Worm (Caenorhabditis elegans): ENCODE data around the gene srh-214.
A peak's percentile ranks its signal among the peaks of the same experiment; 100 is the strongest.

Gene srh-214

DNA sequence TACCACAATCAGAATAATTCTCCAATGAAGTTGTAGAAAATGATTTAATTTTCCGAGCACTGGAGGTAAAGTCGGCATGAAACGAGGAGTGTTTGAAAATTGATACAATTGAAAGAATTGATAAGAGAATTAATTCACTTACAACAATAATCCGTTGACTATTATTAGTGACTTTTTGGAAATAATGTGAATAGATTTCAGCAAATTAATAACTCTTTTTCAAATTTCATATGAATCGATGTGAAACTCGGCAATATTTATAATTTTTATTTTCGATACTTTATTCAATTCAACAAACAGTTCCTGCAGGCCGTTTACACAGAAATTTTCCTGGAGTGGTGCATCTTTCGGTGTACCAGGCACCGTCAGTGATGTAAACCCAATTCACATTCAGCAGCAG is 22.4 kb upstream of the srh-214 start, which contains the start of gene clec-37:
Gene clec-37 (minus strand): TSS at position 101 of the 400 bp plus-strand sequence.
- TF ChIP-seq skn-1 (tag; optimal IDR thresholded peaks at IDR 0.05) (no peak), nhr-11 (tag; optimal IDR thresholded peaks at IDR 0.05) (no peak), nhr-23 (tag; optimal IDR thresholded peaks at IDR 0.05) (no peak), ztf-11 (tag; optimal IDR thresholded peaks at IDR 0.05) (no peak), nhr-76 (tag; optimal IDR thresholded peaks at IDR 0.05) (no peak), fos-1 (tag; optimal IDR thresholded peaks at IDR 0.05) (no peak), egl-5 (tag; optimal IDR thresholded peaks at IDR 0.05) (no peak), egl-27 (tag; optimal IDR thresholded peaks at IDR 0.05) (no peak), nhr-28 (tag; optimal IDR thresholded peaks at IDR 0.05) (no peak), pha-4 (tag; optimal IDR thresholded peaks at IDR 0.05) (no peak), elt-2 (tag; optimal IDR thresholded peaks at IDR 0.05) (no peak), nhr-77 (tag; optimal IDR thresholded peaks at IDR 0.05) (no peak), zag-1 (tag; optimal IDR thresholded peaks at IDR 0.05) (no peak), elt-1 (tag; optimal IDR thresholded peaks at IDR 0.05) (no peak), fkh-2 (tag; optimal IDR thresholded peaks at IDR 0.05) (no peak), ceh-9 (tag; optimal IDR thresholded peaks at IDR 0.05) (no peak)

DNA sequence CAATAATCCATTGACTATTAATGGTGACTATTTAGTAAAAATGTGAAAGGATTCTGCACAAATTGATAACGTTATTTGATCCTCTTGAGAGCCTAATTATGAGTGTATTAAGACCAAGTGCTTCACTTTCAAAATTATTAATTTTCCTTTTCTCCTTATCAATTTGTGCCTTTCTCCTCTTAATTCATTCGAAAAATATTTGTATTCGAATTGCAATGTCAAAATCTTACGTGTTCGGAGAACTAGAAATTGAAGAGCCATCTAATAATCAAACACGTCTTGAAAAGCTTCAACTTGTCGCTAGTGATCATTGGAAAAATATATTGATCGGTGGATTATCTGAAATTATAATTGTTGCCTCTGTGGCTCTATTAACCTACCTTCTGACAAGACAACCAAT is 18.9 kb upstream of the srh-214 start, which contains the start of the genes clec-36 and clec-26:
Gene clec-36 (minus strand): TSS at position 101 of the 400 bp plus-strand sequence.
Gene clec-26 (plus strand): TSS at position 114 of the 400 bp plus-strand sequence.
- TF ChIP-seq aly-2 (tag; optimal IDR thresholded peaks at IDR 0.05) (no peak), elt-2 (tag; optimal IDR thresholded peaks at IDR 0.05) (peak; percentile 27)

DNA sequence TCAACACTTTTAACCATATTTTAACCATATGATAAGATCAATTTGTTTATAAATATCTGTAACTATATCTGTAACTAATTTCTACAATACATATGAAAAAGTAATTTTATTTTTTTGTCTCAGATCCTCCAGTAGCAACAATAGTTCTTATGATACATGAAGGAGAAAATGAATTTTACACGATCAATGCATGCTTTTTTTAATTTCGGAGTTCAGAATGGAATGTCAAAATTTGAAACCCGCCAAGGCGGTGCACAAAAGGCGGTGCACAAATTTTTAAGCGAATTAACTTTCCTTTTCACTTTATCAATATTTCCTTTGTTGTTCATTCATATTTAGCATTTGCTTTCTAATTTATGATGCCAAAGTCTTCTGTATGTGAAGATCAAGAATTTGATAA is 13.4 kb upstream of the srh-214 start, which contains the start of gene clec-25:
Gene clec-25 (plus strand): TSS at position 301 of the 400 bp plus-strand sequence.
- TF ChIP-seq nfya-1 (tag; optimal IDR thresholded peaks at IDR 0.05; ENCODE audit: insufficient read depth) (no peak), pha-4 (tag; optimal IDR thresholded peaks at IDR 0.05) (no peak), nhr-25 (tag; optimal IDR thresholded peaks at IDR 0.05) (no peak), aly-2 (tag; optimal IDR thresholded peaks at IDR 0.05) (no peak), zag-1 (tag; optimal IDR thresholded peaks at IDR 0.05) (no peak)

DNA sequence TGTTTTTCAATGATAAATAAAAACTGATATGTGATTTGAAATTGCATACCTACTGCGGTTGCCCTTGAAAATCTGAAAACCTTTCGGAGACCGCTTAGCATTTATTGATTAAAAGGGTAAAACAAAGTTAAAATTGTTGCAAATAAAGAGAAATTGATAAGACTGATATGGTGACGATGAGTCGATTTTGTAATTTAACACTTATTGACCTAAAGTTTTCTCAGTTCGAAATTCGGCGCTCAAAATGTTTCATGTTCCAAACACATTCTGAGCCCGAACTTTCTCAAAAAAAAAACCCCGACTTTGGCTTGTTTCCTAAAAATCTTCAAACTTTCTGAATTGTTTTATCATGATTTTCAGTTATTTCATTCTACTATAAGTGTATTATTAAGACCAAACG is 11.4 kb upstream of the srh-214 start, which contains the start of gene clec-40:
Gene clec-40 (minus strand): TSS at position 101 of the 400 bp plus-strand sequence.
- TF ChIP-seq elt-3 (tag; optimal IDR thresholded peaks at IDR 0.05) (no peak), ztf-11 (tag; optimal IDR thresholded peaks at IDR 0.05) (no peak), sea-2 (GFP tag; optimal IDR thresholded peaks at IDR 0.05) (no peak), nhr-237 (tag; optimal IDR thresholded peaks at IDR 0.05) (no peak), nhr-28 (tag; optimal IDR thresholded peaks at IDR 0.05) (no peak), nhr-25 (tag; optimal IDR thresholded peaks at IDR 0.05) (no peak), nfya-1 (tag; optimal IDR thresholded peaks at IDR 0.05; ENCODE audit: insufficient read depth) (no peak), lsy-12 (tag; optimal IDR thresholded peaks at IDR 0.05) (no peak), fos-1 (tag; optimal IDR thresholded peaks at IDR 0.05) (no peak), daf-12 (tag; optimal IDR thresholded peaks at IDR 0.05) (no peak), nhr-77 (tag; optimal IDR thresholded peaks at IDR 0.05) (no peak), mdl-1 (tag; optimal IDR thresholded peaks at IDR 0.05) (no peak), ceh-9 (tag; optimal IDR thresholded peaks at IDR 0.05) (no peak), snpc-4 (tag; optimal IDR thresholded peaks at IDR 0.05) (no peak), lin-15B (tag; optimal IDR thresholded peaks at IDR 0.05) (no peak), ztf-4 (tag; optimal IDR thresholded peaks at IDR 0.05) (no peak), elt-2 (tag; optimal IDR thresholded peaks at IDR 0.05) (no peak)

DNA sequence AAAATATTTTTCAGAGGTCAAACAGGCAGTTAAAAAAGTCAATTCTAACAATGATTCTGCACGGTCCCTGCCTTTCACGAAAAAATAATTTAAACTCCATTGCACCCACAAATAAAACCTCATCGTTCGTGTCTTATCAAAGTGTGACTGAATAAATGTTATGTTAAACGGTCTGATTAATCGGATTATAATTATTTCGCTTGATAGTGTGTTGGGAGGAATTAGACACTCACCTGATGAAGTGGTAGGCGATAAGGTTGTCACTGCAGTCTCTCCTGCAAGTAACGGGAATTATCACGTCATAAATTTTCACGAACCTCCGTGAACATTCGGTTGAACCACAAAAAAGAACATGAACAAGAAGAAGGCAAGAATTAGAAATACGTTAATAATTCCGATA is 10.7 kb upstream of the srh-214 start:
- TF ChIP-seq ama-1 (optimal IDR thresholded peaks at IDR 0.05), result no peak
- TF ChIP-seq jun-1 (tag; optimal IDR thresholded peaks at IDR 0.05), result peak; percentile 66
- TF ChIP-seq tbx-2 (tag; optimal IDR thresholded peaks at IDR 0.05), result no peak
- TF ChIP-seq snpc-4 (tag; optimal IDR thresholded peaks at IDR 0.05), result no peak
- TF ChIP-seq elt-2 (tag; optimal IDR thresholded peaks at IDR 0.05), result peak; percentile 90
- no peak for TF ChIP-seq fkh-10 (GFP tag; optimal IDR thresholded peaks at IDR 0.05)
- TF ChIP-seq pqm-1 (tag; optimal IDR thresholded peaks at IDR 0.05), result peak; percentile 64
- TF ChIP-seq nhr-237 (tag; optimal IDR thresholded peaks at IDR 0.05), result no peak

DNA sequence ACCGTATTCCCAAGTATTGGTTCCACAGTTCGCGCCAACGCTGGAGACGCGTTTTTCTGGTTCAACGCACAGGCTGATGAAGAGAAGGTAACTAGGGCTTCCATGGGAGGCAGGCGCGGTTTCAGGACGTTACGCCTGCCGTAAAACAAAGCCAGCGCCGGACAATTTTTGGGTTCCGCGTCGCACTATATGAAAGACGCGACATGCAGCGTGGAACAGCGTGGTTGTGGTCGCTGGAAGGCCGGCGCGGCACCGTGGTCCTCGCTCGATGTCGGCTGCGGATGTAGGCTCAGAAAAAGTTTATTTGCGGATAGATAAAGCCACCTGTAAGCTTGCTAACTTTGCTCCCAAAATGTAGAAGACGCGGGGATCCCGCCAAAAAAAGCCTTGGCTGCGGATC is 8.9 kb upstream of the srh-214 start:
- TF ChIP-seq R02D3.7 (tag; optimal IDR thresholded peaks at IDR 0.05), result no peak
- no peak for TF ChIP-seq fos-1 (tag; optimal IDR thresholded peaks at IDR 0.05)
- no peak for TF ChIP-seq fkh-10 (GFP tag; optimal IDR thresholded peaks at IDR 0.05)
- TF ChIP-seq nhr-237 (tag; optimal IDR thresholded peaks at IDR 0.05), result no peak
- TF ChIP-seq nhr-25 (tag; optimal IDR thresholded peaks at IDR 0.05), result no peak
- no peak for TF ChIP-seq hmg-11 (tag; optimal IDR thresholded peaks at IDR 0.05)
- TF ChIP-seq lin-15B (tag; optimal IDR thresholded peaks at IDR 0.05), result no peak
- no peak for TF ChIP-seq mml-1 (tag; optimal IDR thresholded peaks at IDR 0.05)
- no peak for TF ChIP-seq unc-39 (tag; optimal IDR thresholded peaks at IDR 0.05)
- TF ChIP-seq fkh-2 (tag; optimal IDR thresholded peaks at IDR 0.05), result no peak
- no peak for TF ChIP-seq nhr-43 (tag; optimal IDR thresholded peaks at IDR 0.05; ENCODE audit: poor library complexity, severe bottlenecking)
- no peak for TF ChIP-seq nhr-28 (tag; optimal IDR thresholded peaks at IDR 0.05)
- TF ChIP-seq unc-62 (GFP tag; optimal IDR thresholded peaks at IDR 0.05), result no peak
- no peak for TF ChIP-seq elt-2 (tag; optimal IDR thresholded peaks at IDR 0.05)
- TF ChIP-seq ztf-4 (tag; optimal IDR thresholded peaks at IDR 0.05), result no peak
- TF ChIP-seq daf-12 (tag; optimal IDR thresholded peaks at IDR 0.05), result no peak
- no peak for TF ChIP-seq egl-27 (tag; optimal IDR thresholded peaks at IDR 0.05)
- TF ChIP-seq nhr-77 (tag; optimal IDR thresholded peaks at IDR 0.05), result no peak

All from whole organism, L3 larva.